Worm (Caenorhabditis elegans) whole organism, early embryonic: ENCODE measurements around the gene F25D1.5.

Experiments used
- ama-1 ChIP-seq: fragments of 150-350 bp; optimal IDR thresholded peaks from 2 replicates; lab custom pipeline; 2014
- hmg-4 ChIP-seq: fragments of 200-800 bp; sonication (Bioruptor generic); optimal IDR thresholded peaks from 2 replicates; lab custom pipeline; 2018; ENCODE audit warnings: mild to moderate bottlenecking, missing genetic modification characterization, missing compliant biosample characterization
- pes-1 ChIP-seq: fragments of 200-800 bp; sonication (Bioruptor generic); IDR thresholded peaks from 2 replicates; pipeline ENCODE4 v1.3.6; 2022; ENCODE audit warnings: missing genetic modification reagents, missing genetic modification characterization, missing compliant biosample characterization
- tbx-11 ChIP-seq: fragments of 200-800 bp; sonication (Bioruptor generic); IDR thresholded peaks from 2 replicates; pipeline ENCODE4 v1.3.6; 2022; ENCODE audit warnings: missing genetic modification characterization, missing compliant biosample characterization
- tra-4 ChIP-seq: sonication (generic microtip); optimal IDR thresholded peaks from 2 replicates; lab custom pipeline; 2017; ENCODE audit warnings: missing genetic modification characterization, missing compliant biosample characterization

ce11 chrV:10536808-10537207, 9.8 kb downstream of the F25D1.5 start:
- TF ChIP-seq tbx-11 (GFP tag; lab: Robert Waterston, UW) (no peak), ama-1 (lab: Kevin White, UChicago) (no peak), hmg-4 (GFP tag; lab: Kevin White, UChicago) (peak; percentile 50), tra-4 (tag; lab: Kevin White, UChicago) (no peak), pes-1 (GFP tag; lab: Robert Waterston, UW) (no peak)
